Worm (Caenorhabditis elegans): Measurements from ENCODE around the gene F41G3.21.

The F41G3.21 gene

ce11 chrII:6744648-6745047 is 8.1 kb downstream of the F41G3.21 start, which contains the start of gene ins-15:
ins-15 (minus strand) TSS chrII:6744748.
- TF ChIP-seq nhr-12 (tag; optimal IDR thresholded peaks at IDR 0.05) (no peak), lin-32 (GFP tag; optimal IDR thresholded peaks at IDR 0.05) (no peak), pha-4 (tag; optimal IDR thresholded peaks at IDR 0.05) (no peak), M03D4.4 (tag; optimal IDR thresholded peaks at IDR 0.05) (no peak), elt-3 (tag; optimal IDR thresholded peaks at IDR 0.05) (no peak), hlh-1 (tag; optimal IDR thresholded peaks at IDR 0.05) (no peak), cnd-1 (tag; optimal IDR thresholded peaks at IDR 0.05) (no peak), lsy-2 (tag; optimal IDR thresholded peaks at IDR 0.05) (no peak), zip-8 (tag; optimal IDR thresholded peaks at IDR 0.05) (no peak), ces-1 (GFP tag; optimal IDR thresholded peaks at IDR 0.05) (no peak), nhr-2 (tag; optimal IDR thresholded peaks at IDR 0.05) (no peak), bed-3 (GFP tag; optimal IDR thresholded peaks at IDR 0.05) (no peak), unc-120 (tag; optimal IDR thresholded peaks at IDR 0.05; ENCODE audit: poor library complexity, severe bottlenecking) (no peak), blmp-1 (tag; optimal IDR thresholded peaks at IDR 0.05) (no peak), mep-1 (tag; optimal IDR thresholded peaks at IDR 0.05) (no peak), mls-2 (tag; optimal IDR thresholded peaks at IDR 0.05) (no peak), sptf-1 (tag; optimal IDR thresholded peaks at IDR 0.05) (no peak)

ce11 chrII:6742614-6743013 is 10.1 kb downstream of the F41G3.21 start, which contains the start of gene F41G3.6:
F41G3.6 (plus strand) TSS chrII:6742914.
- TF ChIP-seq bed-3 (GFP tag; optimal IDR thresholded peaks at IDR 0.05): no peak
- no peak for TF ChIP-seq ceh-39 (tag; optimal IDR thresholded peaks at IDR 0.05)
- no peak for TF ChIP-seq ztf-11 (tag; optimal IDR thresholded peaks at IDR 0.05)
- no peak for TF ChIP-seq snpc-4 (tag; optimal IDR thresholded peaks at IDR 0.05)
- no peak for TF ChIP-seq M03D4.4 (tag; optimal IDR thresholded peaks at IDR 0.05)
- no peak for TF ChIP-seq mls-2 (tag; optimal IDR thresholded peaks at IDR 0.05)
- TF ChIP-seq pha-4 (tag; optimal IDR thresholded peaks at IDR 0.05): no peak

ce11 chrII:6741428-6741827 is 11.3 kb downstream of the F41G3.21 start, which contains the start of gene exos-8:
exos-8 (plus strand) TSS chrII:6741691.
- TF ChIP-seq zip-8 (tag; optimal IDR thresholded peaks at IDR 0.05) (no peak), ces-1 (GFP tag; optimal IDR thresholded peaks at IDR 0.05) (peak; percentile 76), M03D4.4 (tag; optimal IDR thresholded peaks at IDR 0.05) (peak; percentile 28), lin-13 (tag; optimal IDR thresholded peaks at IDR 0.05) (peak; percentile 34), lsy-2 (tag; optimal IDR thresholded peaks at IDR 0.05) (peak; percentile 67), mep-1 (tag; optimal IDR thresholded peaks at IDR 0.05) (peak; percentile 67), elt-3 (tag; optimal IDR thresholded peaks at IDR 0.05) (no peak), unc-120 (tag; optimal IDR thresholded peaks at IDR 0.05; ENCODE audit: poor library complexity, severe bottlenecking) (no peak), nhr-237 (tag; optimal IDR thresholded peaks at IDR 0.05) (peak; percentile 49), cnd-1 (tag; optimal IDR thresholded peaks at IDR 0.05) (peak; percentile 46), drap-1 (GFP tag; optimal IDR thresholded peaks at IDR 0.05) (peak; percentile 6), elt-1 (tag; optimal IDR thresholded peaks at IDR 0.05; ENCODE audit: borderline replicate concordance, insufficient read depth) (no peak), mls-2 (tag; optimal IDR thresholded peaks at IDR 0.05) (peak; percentile 50), lin-32 (GFP tag; optimal IDR thresholded peaks at IDR 0.05) (peak; percentile 1), ham-2 (GFP tag; optimal IDR thresholded peaks at IDR 0.05) (no peak)

- no peak for TF ChIP-seq ceh-43 (GFP tag; optimal IDR thresholded peaks at IDR 0.05)
- TF ChIP-seq snpc-4 (tag; optimal IDR thresholded peaks at IDR 0.05): no peak
- TF ChIP-seq zip-8 (tag; optimal IDR thresholded peaks at IDR 0.05): no peak
- TF ChIP-seq flh-1 (GFP tag; optimal IDR thresholded peaks at IDR 0.05): no peak
- no peak for TF ChIP-seq tbx-8 (GFP tag; optimal IDR thresholded peaks at IDR 0.05)
- no peak for TF ChIP-seq mep-1 (tag; optimal IDR thresholded peaks at IDR 0.05)
- TF ChIP-seq ceh-39 (tag; optimal IDR thresholded peaks at IDR 0.05): no peak
- TF ChIP-seq lin-13 (tag; optimal IDR thresholded peaks at IDR 0.05): no peak
- no peak for TF ChIP-seq lsy-2 (tag; optimal IDR thresholded peaks at IDR 0.05)
- no peak for TF ChIP-seq nhr-28 (tag; optimal IDR thresholded peaks at IDR 0.05)
Observed at ce11 chrII:6736604-6737003, 16.1 kb downstream of the F41G3.21 start, which contains the start of gene T14B4.1. T14B4.1 (plus strand) TSS chrII:6736904.

- TF ChIP-seq nhr-76 (tag; optimal IDR thresholded peaks at IDR 0.05): no peak
- TF ChIP-seq lin-32 (GFP tag; optimal IDR thresholded peaks at IDR 0.05): no peak
- TF ChIP-seq hlh-1 (tag; optimal IDR thresholded peaks at IDR 0.05): no peak
- TF ChIP-seq snpc-4 (tag; optimal IDR thresholded peaks at IDR 0.05): no peak
- no peak for TF ChIP-seq drap-1 (GFP tag; optimal IDR thresholded peaks at IDR 0.05)
- no peak for TF ChIP-seq mab-5 (tag; optimal IDR thresholded peaks at IDR 0.05)
- TF ChIP-seq nhr-12 (tag; optimal IDR thresholded peaks at IDR 0.05): no peak
- no peak for TF ChIP-seq ham-2 (GFP tag; optimal IDR thresholded peaks at IDR 0.05)
- TF ChIP-seq unc-39 (tag; optimal IDR thresholded peaks at IDR 0.05): no peak
- no peak for TF ChIP-seq ceh-83 (GFP tag; optimal IDR thresholded peaks at IDR 0.05)
- TF ChIP-seq elt-1 (tag; optimal IDR thresholded peaks at IDR 0.05; ENCODE audit: borderline replicate concordance, insufficient read depth): no peak
- TF ChIP-seq cnd-1 (tag; optimal IDR thresholded peaks at IDR 0.05): no peak
Observed at ce11 chrII:6736066-6736465, 16.7 kb downstream of the F41G3.21 start, which contains the start of gene mrps-18.C. mrps-18.C (plus strand) TSS chrII:6736203.
